Worm (Caenorhabditis elegans): Measurements from ENCODE around the gene C34D4.10.

C34D4.10 gene

DNA sequence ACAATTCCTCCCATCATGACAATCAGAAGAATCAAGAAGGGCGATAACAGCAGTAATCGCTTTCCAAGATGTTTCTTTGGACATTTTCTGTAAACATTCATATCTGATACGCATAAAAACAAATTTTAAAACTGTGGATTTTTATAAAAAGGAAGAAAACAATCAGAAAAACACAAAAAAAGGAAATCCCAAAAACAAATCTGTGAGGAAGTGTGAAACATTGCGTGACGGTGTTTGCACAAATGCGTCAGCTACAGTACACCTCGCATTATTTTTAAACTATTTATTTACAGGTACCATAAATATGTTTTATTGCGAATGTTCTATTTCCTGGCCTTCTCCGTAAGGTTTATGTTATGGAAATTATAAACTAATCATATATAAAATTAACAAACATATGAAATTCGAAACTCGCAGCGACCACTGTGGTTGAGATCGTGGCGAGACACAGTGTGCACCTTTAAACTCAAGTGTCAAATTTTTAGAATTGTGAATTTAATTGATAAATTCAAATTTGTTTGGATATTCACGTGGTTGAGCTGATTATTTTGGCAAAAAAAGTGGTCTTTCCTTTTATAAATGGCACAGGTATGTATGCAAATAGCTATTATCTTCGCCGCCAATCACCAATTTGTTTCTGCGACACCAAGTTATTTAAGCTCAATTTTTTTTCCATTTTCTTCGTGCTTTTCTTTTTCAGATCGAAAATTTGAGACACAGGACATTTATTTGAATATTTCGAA lies at the start of gene C34D4.10, which contains the start of gene str-48:
TSS of gene C34D4.10 (minus strand) at position 101 of the 743 bp plus-strand sequence.
TSS of gene str-48 (plus strand) at position 693 of the 743 bp plus-strand sequence.
- no peak for TF ChIP-seq T22C8.4 (GFP tag; IDR thresholded peaks at IDR 0.05)
- TF ChIP-seq ztf-23 (GFP tag; IDR thresholded peaks at IDR 0.05), result no peak
- no peak for TF ChIP-seq ztf-29 (GFP tag; IDR thresholded peaks at IDR 0.05)
- no peak for TF ChIP-seq tab-1 (GFP tag; IDR thresholded peaks at IDR 0.05)
- TF ChIP-seq klf-2 (GFP tag; conservative IDR thresholded peaks at IDR 0.05), result no peak
- TF ChIP-seq cog-1 (tag; optimal IDR thresholded peaks at IDR 0.05), result no peak
- no peak for TF ChIP-seq med-1 (GFP tag; optimal IDR thresholded peaks at IDR 0.05; ENCODE audit: insufficient read depth)
- TF ChIP-seq ref-1 (GFP tag; conservative IDR thresholded peaks at IDR 0.05), result no peak
- TF ChIP-seq flt-1 (GFP tag; IDR thresholded peaks at IDR 0.05), result no peak

DNA sequence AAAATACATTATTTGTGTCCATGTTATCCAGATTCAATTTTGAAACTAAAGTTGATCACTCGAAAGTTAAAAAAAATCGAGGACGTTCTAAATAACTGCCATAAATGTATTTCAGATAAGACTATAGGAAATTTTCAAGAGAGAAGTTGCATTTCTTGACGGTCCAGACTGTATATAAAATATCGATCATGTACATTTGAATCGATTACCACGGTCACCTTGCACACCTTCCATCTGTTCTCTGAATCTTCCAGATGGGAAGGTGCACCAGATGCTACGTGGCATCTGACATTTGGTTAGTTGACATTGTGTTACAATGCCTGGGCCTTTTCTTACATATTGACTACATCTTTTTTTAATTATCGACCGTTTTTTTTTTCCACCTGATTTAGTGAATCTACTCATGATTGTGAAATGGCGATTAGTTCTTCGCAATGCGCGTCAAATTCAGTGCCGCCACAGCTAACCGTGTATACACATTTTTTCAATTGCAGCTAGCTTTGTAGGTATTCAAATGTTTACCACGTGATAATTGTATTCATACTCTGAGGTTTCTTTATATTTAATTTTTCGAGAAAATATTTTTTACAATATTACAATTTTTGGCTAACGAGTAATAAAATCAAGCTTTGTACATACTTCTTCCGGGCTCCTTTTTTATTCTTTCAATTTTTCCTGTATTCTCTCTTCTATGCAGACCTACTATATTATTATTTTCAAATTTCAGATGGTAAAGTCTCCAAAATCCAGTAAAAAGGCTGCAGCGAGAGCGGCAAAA lies 47.0 kb upstream of the C34D4.10 start, which contains the start of gene skr-16:
TSS of gene skr-16 (plus strand) at position 728 of the 778 bp plus-strand sequence.
- TF ChIP-seq ztf-23 (GFP tag; IDR thresholded peaks at IDR 0.05), result no peak
- TF ChIP-seq flt-1 (GFP tag; IDR thresholded peaks at IDR 0.05), result no peak
- TF ChIP-seq T22C8.4 (GFP tag; IDR thresholded peaks at IDR 0.05), result no peak
- no peak for TF ChIP-seq cog-1 (tag; optimal IDR thresholded peaks at IDR 0.05)
- no peak for TF ChIP-seq tab-1 (GFP tag; IDR thresholded peaks at IDR 0.05)
- no peak for TF ChIP-seq klf-2 (GFP tag; conservative IDR thresholded peaks at IDR 0.05)
- TF ChIP-seq ztf-29 (GFP tag; IDR thresholded peaks at IDR 0.05), result no peak
- TF ChIP-seq med-1 (GFP tag; optimal IDR thresholded peaks at IDR 0.05; ENCODE audit: insufficient read depth), result no peak
- TF ChIP-seq ref-1 (GFP tag; conservative IDR thresholded peaks at IDR 0.05), result no peak

DNA sequence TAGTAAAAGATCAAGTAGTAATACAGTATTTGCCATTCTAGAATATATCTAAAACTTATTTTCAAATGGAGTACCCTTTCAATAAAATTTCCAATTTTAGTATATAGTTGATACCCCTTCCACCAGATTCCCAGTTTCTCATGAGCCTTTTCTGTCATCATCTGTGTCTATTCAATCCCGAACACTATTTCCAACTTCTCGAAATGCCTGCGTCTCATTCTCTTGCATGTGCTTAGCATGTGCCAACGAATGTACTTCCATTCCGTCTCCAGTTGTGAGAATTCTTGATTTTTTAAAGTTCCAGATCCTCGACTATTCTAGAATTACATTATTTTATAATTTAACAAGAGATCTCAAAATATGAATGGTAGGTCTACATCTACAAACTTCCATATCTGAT lies 45.3 kb upstream of the C34D4.10 start, which contains the start of gene C42D4.18:
TSS of gene C42D4.18 (plus strand) at position 231 of the 400 bp plus-strand sequence.
- no peak for TF ChIP-seq ztf-23 (GFP tag; IDR thresholded peaks at IDR 0.05)
- no peak for TF ChIP-seq T22C8.4 (GFP tag; IDR thresholded peaks at IDR 0.05)
- TF ChIP-seq klf-2 (GFP tag; conservative IDR thresholded peaks at IDR 0.05), result no peak
- no peak for TF ChIP-seq cog-1 (tag; optimal IDR thresholded peaks at IDR 0.05)
- TF ChIP-seq ztf-29 (GFP tag; IDR thresholded peaks at IDR 0.05), result no peak
- TF ChIP-seq med-1 (GFP tag; optimal IDR thresholded peaks at IDR 0.05; ENCODE audit: insufficient read depth), result no peak
- no peak for TF ChIP-seq ref-1 (GFP tag; conservative IDR thresholded peaks at IDR 0.05)
- no peak for TF ChIP-seq tab-1 (GFP tag; IDR thresholded peaks at IDR 0.05)
- TF ChIP-seq flt-1 (GFP tag; IDR thresholded peaks at IDR 0.05), result no peak

DNA sequence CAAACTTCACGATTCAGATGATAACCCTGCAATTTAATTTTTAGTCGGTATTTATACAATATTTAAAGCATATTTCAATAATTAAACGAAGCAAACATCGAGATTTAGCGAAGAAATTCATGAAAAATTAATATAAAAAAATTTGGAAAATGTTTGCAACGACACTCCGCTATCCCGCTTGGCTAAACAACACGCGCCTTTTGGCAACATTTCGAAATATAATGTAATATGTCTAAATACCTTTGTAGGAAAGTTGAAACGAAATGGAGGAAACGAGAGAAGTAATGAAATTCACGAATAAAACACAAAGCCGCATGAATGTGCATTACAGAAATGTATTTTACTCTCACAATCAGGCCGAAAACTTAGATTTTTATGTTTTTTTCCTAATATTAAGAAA lies 44.5 kb upstream of the C34D4.10 start, which contains the start of gene rpc-1:
TSS of gene rpc-1 (minus strand) at position 26 of the 400 bp plus-strand sequence.
- no peak for TF ChIP-seq ztf-29 (GFP tag; IDR thresholded peaks at IDR 0.05)
- no peak for TF ChIP-seq tab-1 (GFP tag; IDR thresholded peaks at IDR 0.05)
- no peak for TF ChIP-seq klf-2 (GFP tag; conservative IDR thresholded peaks at IDR 0.05)
- no peak for TF ChIP-seq med-1 (GFP tag; optimal IDR thresholded peaks at IDR 0.05; ENCODE audit: insufficient read depth)
- TF ChIP-seq T22C8.4 (GFP tag; IDR thresholded peaks at IDR 0.05), result no peak
- TF ChIP-seq cog-1 (tag; optimal IDR thresholded peaks at IDR 0.05), result no peak
- no peak for TF ChIP-seq ztf-23 (GFP tag; IDR thresholded peaks at IDR 0.05)
- no peak for TF ChIP-seq ref-1 (GFP tag; conservative IDR thresholded peaks at IDR 0.05)
- TF ChIP-seq flt-1 (GFP tag; IDR thresholded peaks at IDR 0.05), result no peak

- TF ChIP-seq med-1 (GFP tag; optimal IDR thresholded peaks at IDR 0.05; ENCODE audit: insufficient read depth), result no peak
- TF ChIP-seq tab-1 (GFP tag; IDR thresholded peaks at IDR 0.05), result no peak
- no peak for TF ChIP-seq cog-1 (tag; optimal IDR thresholded peaks at IDR 0.05)
- no peak for TF ChIP-seq klf-2 (GFP tag; conservative IDR thresholded peaks at IDR 0.05)
- TF ChIP-seq ztf-23 (GFP tag; IDR thresholded peaks at IDR 0.05), result no peak
- TF ChIP-seq ztf-29 (GFP tag; IDR thresholded peaks at IDR 0.05), result no peak
- TF ChIP-seq T22C8.4 (GFP tag; IDR thresholded peaks at IDR 0.05), result no peak
Measured at ce11 chrIV:7159586-7159985, 38.4 kb upstream of the C34D4.10 start.

DNA sequence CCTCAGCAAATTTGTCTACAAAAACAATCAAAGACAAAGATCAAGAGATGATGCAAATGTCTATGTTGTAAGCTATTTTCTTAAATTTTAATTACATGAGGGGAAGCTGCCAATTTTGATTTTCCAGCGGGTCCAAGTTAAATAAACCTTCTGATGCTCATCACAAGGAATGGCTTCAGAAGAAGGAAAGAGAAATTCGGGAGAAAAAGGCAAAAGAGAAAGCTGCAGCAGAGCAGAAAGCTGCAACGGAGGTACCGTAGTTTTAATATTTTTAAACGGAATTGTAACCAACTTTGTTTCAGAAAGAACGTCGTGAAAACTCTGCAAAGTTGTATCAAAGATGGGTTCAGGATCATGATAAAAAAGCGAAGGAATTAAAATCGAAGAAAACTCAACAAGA lies 36.9 kb upstream of the C34D4.10 start:
- TF ChIP-seq ztf-29 (GFP tag; IDR thresholded peaks at IDR 0.05) (no peak), med-1 (GFP tag; optimal IDR thresholded peaks at IDR 0.05; ENCODE audit: insufficient read depth) (no peak), ztf-23 (GFP tag; IDR thresholded peaks at IDR 0.05) (no peak), cog-1 (tag; optimal IDR thresholded peaks at IDR 0.05) (no peak), tab-1 (GFP tag; IDR thresholded peaks at IDR 0.05) (no peak), flt-1 (GFP tag; IDR thresholded peaks at IDR 0.05) (no peak), T22C8.4 (GFP tag; IDR thresholded peaks at IDR 0.05) (no peak), ref-1 (GFP tag; conservative IDR thresholded peaks at IDR 0.05) (no peak), klf-2 (GFP tag; conservative IDR thresholded peaks at IDR 0.05) (no peak)

ce11 chrIV:7156356-7156755 lies 35.1 kb upstream of the C34D4.10 start, which contains the start of gene maph-9:
TSS of gene maph-9 (plus strand) at chrIV:7156628.
- TF ChIP-seq med-1 (GFP tag; optimal IDR thresholded peaks at IDR 0.05; ENCODE audit: insufficient read depth) (no peak), tab-1 (GFP tag; IDR thresholded peaks at IDR 0.05) (no peak), ztf-23 (GFP tag; IDR thresholded peaks at IDR 0.05) (no peak), cog-1 (tag; optimal IDR thresholded peaks at IDR 0.05) (no peak), flt-1 (GFP tag; IDR thresholded peaks at IDR 0.05) (no peak)

- TF ChIP-seq med-1 (GFP tag; optimal IDR thresholded peaks at IDR 0.05; ENCODE audit: insufficient read depth) (no peak), tab-1 (GFP tag; IDR thresholded peaks at IDR 0.05) (no peak), ztf-23 (GFP tag; IDR thresholded peaks at IDR 0.05) (no peak), klf-2 (GFP tag; conservative IDR thresholded peaks at IDR 0.05) (no peak), flt-1 (GFP tag; IDR thresholded peaks at IDR 0.05) (no peak), T22C8.4 (GFP tag; IDR thresholded peaks at IDR 0.05) (no peak), ztf-29 (GFP tag; IDR thresholded peaks at IDR 0.05) (no peak)
Measured at ce11 chrIV:7154356-7154755, 33.1 kb upstream of the C34D4.10 start, which contains the start of gene C34D4.2. TSS of gene C34D4.2 (plus strand) at chrIV:7154656.

ce11 chrIV:7153362-7153761 lies 32.1 kb upstream of the C34D4.10 start, which contains the start of gene C34D4.3:
TSS of gene C34D4.3 (plus strand) at chrIV:7153662.
- TF ChIP-seq ref-1 (GFP tag; conservative IDR thresholded peaks at IDR 0.05) (no peak), T22C8.4 (GFP tag; IDR thresholded peaks at IDR 0.05) (no peak), flt-1 (GFP tag; IDR thresholded peaks at IDR 0.05) (no peak), cog-1 (tag; optimal IDR thresholded peaks at IDR 0.05) (no peak), ztf-29 (GFP tag; IDR thresholded peaks at IDR 0.05) (no peak), klf-2 (GFP tag; conservative IDR thresholded peaks at IDR 0.05) (no peak), med-1 (GFP tag; optimal IDR thresholded peaks at IDR 0.05; ENCODE audit: insufficient read depth) (no peak), ztf-23 (GFP tag; IDR thresholded peaks at IDR 0.05) (no peak), tab-1 (GFP tag; IDR thresholded peaks at IDR 0.05) (no peak)
